Fruit fly (Drosophila melanogaster) whole organism, prepupa: Measurements from ENCODE around the gene yellow-b.
A peak's percentile ranks its signal among the peaks of the same experiment; 100 is the strongest.

Experiments
- CG10669 ChIP-seq: fragments of 200-800 bp; sonication (Bioruptor generic); optimal IDR thresholded peaks from 3 replicates; lab custom pipeline; 2018; ENCODE audit warnings: missing biosample characterization, mild to moderate bottlenecking, missing genetic modification characterization, moderate library complexity
- CG11902 ChIP-seq: fragments of 200-800 bp; sonication (Bioruptor generic); optimal IDR thresholded peaks from 3 replicates; lab custom pipeline; 2016; ENCODE audit warnings: missing biosample characterization, missing genetic modification characterization
- CG15336 ChIP-seq: fragments of 200-800 bp; sonication (Bioruptor generic); IDR thresholded peaks from 2 replicates; pipeline ENCODE4 v1.3.6; 2022; ENCODE audit warnings: missing biosample characterization, missing genetic modification characterization
- CG1621 ChIP-seq: fragments of 200-800 bp; sonication (Bioruptor generic); optimal IDR thresholded peaks from 3 replicates; lab custom pipeline; 2018; ENCODE audit warnings: missing biosample characterization, mild to moderate bottlenecking, missing genetic modification characterization
- CG16779 ChIP-seq: fragments of 200-800 bp; sonication (Bioruptor generic); optimal IDR thresholded peaks from 3 replicates; lab custom pipeline; 2017; ENCODE audit warnings: missing biosample characterization, mild to moderate bottlenecking, missing genetic modification characterization
- CG3032 ChIP-seq: fragments of 200-800 bp; optimal IDR thresholded peaks from 2 replicates; lab custom pipeline; 2019; ENCODE audit warnings: missing biosample characterization, mild to moderate bottlenecking, missing genetic modification characterization, moderate library complexity
- CG31627 ChIP-seq: fragments of 200-800 bp; sonication (Bioruptor generic); optimal IDR thresholded peaks from 3 replicates; lab custom pipeline; 2016; ENCODE audit warnings: missing biosample characterization, missing genetic modification characterization
- CG32006 ChIP-seq: fragments of 200-800 bp; sonication (Bioruptor generic); optimal IDR thresholded peaks from 3 replicates; lab custom pipeline; 2017; ENCODE audit warnings: missing biosample characterization, mild to moderate bottlenecking, missing genetic modification characterization
- CG6163 ChIP-seq: fragments of 200-800 bp; sonication (Bioruptor generic); IDR thresholded peaks from 3 replicates; pipeline ENCODE4 v1.3.6; 2022; ENCODE audit warnings: missing biosample characterization, missing genetic modification characterization
- CG6792 ChIP-seq: fragments of 200-800 bp; sonication (Bioruptor generic); optimal IDR thresholded peaks from 3 replicates; lab custom pipeline; 2016; ENCODE audit warnings: missing biosample characterization, missing genetic modification characterization
- CG6808 ChIP-seq: fragments of 200-800 bp; sonication (Bioruptor generic); optimal IDR thresholded peaks from 3 replicates; lab custom pipeline; 2017; ENCODE audit warnings: missing biosample characterization, missing genetic modification characterization, mild to moderate bottlenecking, moderate library complexity, missing genetic modification reagents
- CG8319 ChIP-seq: fragments of 200-800 bp; sonication (Bioruptor generic); optimal IDR thresholded peaks from 3 replicates; lab custom pipeline; 2016; ENCODE audit warnings: missing biosample characterization, missing genetic modification characterization
- CG8632 ChIP-seq: fragments of 200-800 bp; sonication (Bioruptor generic); optimal IDR thresholded peaks from 3 replicates; lab custom pipeline; 2016; ENCODE audit warnings: missing biosample characterization, missing genetic modification characterization
- Eip75B ChIP-seq: fragments of 200-800 bp; sonication (Bioruptor generic); optimal IDR thresholded peaks from 3 replicates; lab custom pipeline; 2016; ENCODE audit warnings: missing biosample characterization, missing genetic modification characterization
- Eip93F ChIP-seq: fragments of 200-800 bp; sonication (Bioruptor generic); optimal IDR thresholded peaks from 2 replicates; lab custom pipeline; 2016; ENCODE audit warnings: missing biosample characterization, mild to moderate bottlenecking, missing genetic modification characterization
- Ets96B ChIP-seq: fragments of 200-800 bp; optimal IDR thresholded peaks from 2 replicates; lab custom pipeline; 2019; ENCODE audit warnings: missing biosample characterization, mild to moderate bottlenecking, missing genetic modification characterization, moderate library complexity
- Hr38 ChIP-seq: sonication (Bioruptor generic); optimal IDR thresholded peaks from 2 replicates; lab custom pipeline; 2016; ENCODE audit warnings: missing biosample characterization, missing genetic modification characterization
- Hr39 ChIP-seq: fragments of 200-800 bp; sonication (Bioruptor generic); optimal IDR thresholded peaks from 2 replicates; lab custom pipeline; 2016; ENCODE audit warnings: missing biosample characterization, missing genetic modification characterization
- Lpt ChIP-seq: fragments of 200-800 bp; sonication (Bioruptor generic); optimal IDR thresholded peaks from 3 replicates; lab custom pipeline; 2016; ENCODE audit warnings: missing biosample characterization, missing genetic modification characterization
- OdsH ChIP-seq: fragments of 200-800 bp; sonication (Bioruptor generic); optimal IDR thresholded peaks from 3 replicates; lab custom pipeline; 2016; ENCODE audit warnings: missing biosample characterization, missing genetic modification characterization
- Sox102F ChIP-seq: fragments of 200-800 bp; sonication (Bioruptor generic); optimal IDR thresholded peaks from 2 replicates; lab custom pipeline; 2016; ENCODE audit warnings: missing biosample characterization, mild to moderate bottlenecking, missing genetic modification characterization
- Sox14 ChIP-seq: fragments of 200-800 bp; sonication (Bioruptor generic); optimal IDR thresholded peaks from 3 replicates; lab custom pipeline; 2016; ENCODE audit warnings: missing biosample characterization, missing genetic modification characterization
- cyc ChIP-seq: fragments of 200-800 bp; sonication (Bioruptor generic); optimal IDR thresholded peaks from 3 replicates; lab custom pipeline; 2016; ENCODE audit warnings: missing biosample characterization, missing genetic modification characterization
- dac ChIP-seq: fragments of 200-800 bp; sonication (Bioruptor generic); optimal IDR thresholded peaks from 2 replicates; lab custom pipeline; 2017; ENCODE audit warnings: missing biosample characterization, mild to moderate bottlenecking, missing genetic modification characterization
- eg ChIP-seq: fragments of 200-800 bp; sonication (Bioruptor generic); IDR thresholded peaks from 3 replicates; pipeline ENCODE4 v1.3.6; 2022; ENCODE audit warnings: missing biosample characterization, missing genetic modification characterization
- esn ChIP-seq: fragments of 200-800 bp; sonication (Bioruptor generic); optimal IDR thresholded peaks from 2 replicates; lab custom pipeline; 2016; ENCODE audit warnings: missing biosample characterization, mild to moderate bottlenecking, missing genetic modification characterization, moderate library complexity
- fd59A ChIP-seq: fragments of 200-800 bp; sonication (Bioruptor generic); optimal IDR thresholded peaks from 2 replicates; lab custom pipeline; 2017; ENCODE audit warnings: missing biosample characterization, mild to moderate bottlenecking, missing genetic modification characterization, missing genetic modification reagents
- fd85E ChIP-seq: fragments of 200-800 bp; sonication (Bioruptor generic); optimal IDR thresholded peaks from 3 replicates; lab custom pipeline; 2016; ENCODE audit warnings: missing biosample characterization, missing genetic modification characterization
- fkh ChIP-seq: fragments of 200-800 bp; sonication (Bioruptor generic); optimal IDR thresholded peaks from 3 replicates; lab custom pipeline; 2017; ENCODE audit warnings: missing biosample characterization, mild to moderate bottlenecking, missing genetic modification characterization, moderate library complexity
- lz ChIP-seq: fragments of 200-800 bp; sonication (Bioruptor generic); optimal IDR thresholded peaks from 3 replicates; lab custom pipeline; 2016; ENCODE audit warnings: missing biosample characterization, missing genetic modification characterization
- net ChIP-seq: fragments of 200-800 bp; sonication (Bioruptor generic); optimal IDR thresholded peaks from 3 replicates; lab custom pipeline; 2016; ENCODE audit warnings: missing biosample characterization, missing genetic modification characterization
- pdm3 ChIP-seq: fragments of 200-800 bp; sonication (Bioruptor generic); optimal IDR thresholded peaks from 3 replicates; lab custom pipeline; 2016; ENCODE audit warnings: missing biosample characterization, missing genetic modification characterization
- salr ChIP-seq, 2 experiments: fragments of 200-800 bp; sonication (Bioruptor generic); optimal IDR thresholded peaks; 3 replicates each; lab custom pipeline; 2016 to 2018; ENCODE audit warnings: missing biosample characterization in 2 of 2, missing genetic modification characterization in 2 of 2, mild to moderate bottlenecking in 1 of 2
- spab ChIP-seq: fragments of 200-800 bp; sonication (Bioruptor generic); optimal IDR thresholded peaks from 2 replicates; lab custom pipeline; 2017; ENCODE audit warnings: missing biosample characterization, mild to moderate bottlenecking, missing genetic modification characterization, missing genetic modification reagents
- svp ChIP-seq: fragments of 200-800 bp; sonication (Bioruptor generic); peaks from one replicate; lab custom pipeline; 2016; ENCODE audit warnings: missing biosample characterization, missing genetic modification characterization

Gene yellow-b

DNA sequence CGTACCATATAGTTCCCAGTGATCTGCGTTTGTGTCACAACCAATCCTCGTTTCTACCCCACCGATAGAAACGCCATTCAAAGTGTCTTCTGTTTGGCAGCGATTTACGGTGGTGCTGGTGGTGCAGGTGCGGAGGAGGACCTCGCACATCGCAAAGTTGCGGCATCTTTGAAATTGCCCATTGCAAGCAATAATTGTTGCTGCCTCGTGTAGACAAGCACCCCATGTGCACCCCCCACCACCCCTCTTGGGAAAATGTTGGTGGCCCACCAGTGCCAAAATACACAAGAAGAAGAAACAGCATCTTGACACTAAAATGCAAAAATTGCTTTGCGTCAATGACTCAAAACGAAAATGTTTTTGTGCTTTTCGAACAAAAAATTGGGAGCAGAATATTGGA lies 10.3 kb downstream of the yellow-b start:
- TF ChIP-seq fd85E (GFP tag; lab: Kevin White, UChicago), result no peak
- no peak for TF ChIP-seq CG16779 (tag; lab: Kevin White, UChicago)
- TF ChIP-seq spab (GFP tag; lab: Kevin White, UChicago), result no peak
- TF ChIP-seq CG6792 (GFP tag; lab: Kevin White, UChicago), result no peak
- no peak for TF ChIP-seq Eip93F (GFP tag; lab: Kevin White, UChicago)
- no peak for TF ChIP-seq esn (GFP tag; lab: Kevin White, UChicago)

DNA sequence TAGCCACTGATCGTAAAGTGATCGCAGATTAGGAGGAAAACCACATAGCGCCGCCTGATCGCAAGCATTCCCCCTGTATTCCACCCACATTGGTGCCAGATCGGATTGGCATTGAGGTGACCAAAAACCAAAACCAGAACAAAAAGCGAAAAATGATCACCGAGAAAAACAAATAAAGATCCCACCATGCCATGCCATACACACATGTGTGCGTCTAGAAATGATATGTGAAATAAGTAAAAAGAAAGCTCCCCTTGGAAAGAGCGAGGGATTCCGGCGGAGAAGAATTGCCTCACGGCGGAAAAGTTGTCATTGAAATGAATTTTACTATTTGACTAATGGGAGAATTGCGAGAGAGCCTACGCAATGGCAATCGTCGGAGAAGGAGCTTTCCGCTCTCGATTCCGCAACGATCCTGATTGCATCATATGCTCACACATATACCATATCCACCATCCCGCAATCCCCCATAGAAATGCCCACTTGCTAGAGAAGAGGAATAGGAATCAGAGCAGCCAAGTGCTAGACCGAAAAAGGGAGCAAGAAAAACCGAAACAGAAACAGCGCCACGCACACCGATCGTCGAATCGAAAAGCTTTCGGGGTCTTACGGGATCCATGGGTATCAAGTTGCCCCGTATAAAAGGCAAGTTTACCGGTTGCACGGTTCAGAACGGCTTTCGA lies 12.1 kb downstream of the yellow-b start, which contains the start of gene Mhc:
Gene Mhc, plus strand, starts transcription at position 497 of the 683 bp plus-strand sequence.
- TF ChIP-seq spab (GFP tag; lab: Kevin White, UChicago) (no peak), lz (GFP tag; lab: Kevin White, UChicago) (no peak), CG8319 (GFP tag; lab: Kevin White, UChicago) (no peak), CG3032 (tag; lab: Kevin White, UChicago) (no peak), CG6163 (GFP tag; lab: Robert Waterston, UW) (no peak), pdm3 (GFP tag; lab: Kevin White, UChicago) (no peak), fkh (no peak), net (GFP tag; lab: Kevin White, UChicago) (no peak), Ets96B (tag; lab: Kevin White, UChicago) (no peak), Lpt (GFP tag; lab: Kevin White, UChicago) (no peak), salr (GFP tag; optimal IDR thresholded peaks at IDR 0.05; lab: Kevin White, UChicago) (no peak), CG10669 (no peak), eg (GFP tag; lab: Robert Waterston, UW) (no peak)

DNA sequence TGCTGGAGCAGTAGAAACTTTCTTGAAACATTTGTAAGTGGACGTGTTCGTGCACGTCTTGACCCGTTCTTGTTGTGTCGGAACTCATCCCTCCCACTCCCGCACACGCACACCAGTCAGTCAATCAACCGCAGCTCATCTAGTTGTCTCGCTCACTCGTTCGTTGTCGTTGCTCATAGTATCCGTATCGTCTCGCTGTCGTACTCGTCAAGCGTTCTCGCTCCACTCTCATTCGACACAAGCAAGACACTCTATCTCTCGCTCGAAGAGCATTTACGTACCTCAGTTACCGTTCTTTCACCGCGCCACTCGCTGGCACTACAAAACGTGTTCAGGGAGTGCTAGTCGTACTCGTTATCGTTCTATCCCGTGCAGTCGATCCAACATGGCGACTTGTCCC lies 33.4 kb downstream of the yellow-b start:
- TF ChIP-seq CG32006 (GFP tag; lab: Kevin White, UChicago) (no peak), Sox14 (GFP tag; lab: Kevin White, UChicago) (no peak), CG1621 (no peak), CG16779 (tag; lab: Kevin White, UChicago) (no peak), CG3032 (tag; lab: Kevin White, UChicago) (no peak), CG11902 (GFP tag; lab: Kevin White, UChicago) (no peak), dac (GFP tag; lab: Kevin White, UChicago) (no peak), fkh (no peak), cyc (GFP tag; lab: Kevin White, UChicago) (no peak), Hr39 (no peak), OdsH (no peak), CG6808 (GFP tag; lab: Kevin White, UChicago) (no peak), Hr38 (GFP tag; lab: Kevin White, UChicago) (no peak), CG15336 (no peak), CG8319 (GFP tag; lab: Kevin White, UChicago) (no peak), Sox102F (GFP tag; lab: Kevin White, UChicago) (no peak), CG31627 (GFP tag; lab: Kevin White, UChicago) (no peak), fd59A (GFP tag; lab: Kevin White, UChicago) (no peak)

DNA sequence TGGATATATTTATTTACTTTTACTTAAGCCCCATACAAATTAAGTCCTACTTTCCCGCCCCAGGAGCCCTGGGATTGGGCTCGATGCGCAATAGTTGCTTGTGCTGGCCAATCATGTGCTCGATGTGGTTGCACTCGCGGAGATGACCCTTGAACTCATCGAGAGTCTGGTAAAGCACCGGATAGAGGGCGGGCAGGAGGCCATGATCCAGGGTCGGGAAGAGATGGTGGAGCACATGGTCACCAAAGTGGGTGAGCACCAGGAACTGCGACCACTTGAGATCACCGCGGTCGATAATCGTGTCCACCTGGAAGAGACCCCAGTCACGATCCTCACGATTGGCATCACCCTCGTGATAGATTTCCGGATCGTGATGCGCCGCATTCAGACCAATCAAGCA lies 34.7 kb downstream of the yellow-b start:
- TF ChIP-seq CG8632 (GFP tag; lab: Kevin White, UChicago) (no peak), Eip75B (GFP tag; lab: Kevin White, UChicago) (no peak), svp (GFP tag; lab: Kevin White, UChicago) (peak; percentile 53)
